Worm (Caenorhabditis elegans): ENCODE measurements around the gene K08E7.4.

K08E7.4 gene

ce11 chrIV:12567176-12567892, 3.6 kb downstream of the K08E7.4 start, which contains the start of the genes hsb-1 and let-99:
TSS of gene hsb-1 (minus strand) at chrIV:12567226.
TSS of gene let-99 (plus strand) at chrIV:12567842.
- no peak for TF ChIP-seq ref-1 (GFP tag; conservative IDR thresholded peaks at IDR 0.05)
- TF ChIP-seq ztf-23 (GFP tag; IDR thresholded peaks at IDR 0.05), result no peak
- TF ChIP-seq med-1 (GFP tag; optimal IDR thresholded peaks at IDR 0.05; ENCODE audit: insufficient read depth), result no peak
- TF ChIP-seq tab-1 (GFP tag; IDR thresholded peaks at IDR 0.05), result no peak
- no peak for TF ChIP-seq klf-2 (GFP tag; conservative IDR thresholded peaks at IDR 0.05)
- TF ChIP-seq cog-1 (tag; optimal IDR thresholded peaks at IDR 0.05), result no peak
- TF ChIP-seq ztf-29 (GFP tag; IDR thresholded peaks at IDR 0.05), result no peak
- no peak for TF ChIP-seq T22C8.4 (GFP tag; IDR thresholded peaks at IDR 0.05)

- TF ChIP-seq klf-2 (GFP tag; conservative IDR thresholded peaks at IDR 0.05) (no peak), flt-1 (GFP tag; IDR thresholded peaks at IDR 0.05) (no peak), ztf-23 (GFP tag; IDR thresholded peaks at IDR 0.05) (no peak), T22C8.4 (GFP tag; IDR thresholded peaks at IDR 0.05) (no peak), ztf-29 (GFP tag; IDR thresholded peaks at IDR 0.05) (no peak), cog-1 (tag; optimal IDR thresholded peaks at IDR 0.05) (no peak), med-1 (GFP tag; optimal IDR thresholded peaks at IDR 0.05; ENCODE audit: insufficient read depth) (no peak), ref-1 (GFP tag; conservative IDR thresholded peaks at IDR 0.05) (no peak), tab-1 (GFP tag; IDR thresholded peaks at IDR 0.05) (no peak)
These were observed 4.9 kb downstream of the K08E7.4 start, which contains the start of gene eak-7 for ce11 chrIV:12565933-12566540. TSS of gene eak-7 (minus strand) at chrIV:12565983.

- no peak for TF ChIP-seq klf-2 (GFP tag; conservative IDR thresholded peaks at IDR 0.05)
- no peak for TF ChIP-seq ztf-23 (GFP tag; IDR thresholded peaks at IDR 0.05)
- no peak for TF ChIP-seq med-1 (GFP tag; optimal IDR thresholded peaks at IDR 0.05; ENCODE audit: insufficient read depth)
- no peak for TF ChIP-seq cog-1 (tag; optimal IDR thresholded peaks at IDR 0.05)
- TF ChIP-seq flt-1 (GFP tag; IDR thresholded peaks at IDR 0.05), result no peak
- TF ChIP-seq ztf-29 (GFP tag; IDR thresholded peaks at IDR 0.05), result no peak
- TF ChIP-seq tab-1 (GFP tag; IDR thresholded peaks at IDR 0.05), result no peak
These were observed 10.4 kb downstream of the K08E7.4 start, which contains the start of gene snb-7 for ce11 chrIV:12560568-12560967. TSS of gene snb-7 (plus strand) at chrIV:12560868.

ce11 chrIV:12558925-12559450, 12.0 kb downstream of the K08E7.4 start, which contains the start of the genes ZK795.2 and ZK795.3:
TSS of gene ZK795.2 (minus strand) at chrIV:12558975.
TSS of gene ZK795.3 (plus strand) at chrIV:12559365.
- no peak for TF ChIP-seq flt-1 (GFP tag; IDR thresholded peaks at IDR 0.05)
- no peak for TF ChIP-seq cog-1 (tag; optimal IDR thresholded peaks at IDR 0.05)
- TF ChIP-seq T22C8.4 (GFP tag; IDR thresholded peaks at IDR 0.05), result no peak
- no peak for TF ChIP-seq med-1 (GFP tag; optimal IDR thresholded peaks at IDR 0.05; ENCODE audit: insufficient read depth)
- no peak for TF ChIP-seq tab-1 (GFP tag; IDR thresholded peaks at IDR 0.05)
- TF ChIP-seq klf-2 (GFP tag; conservative IDR thresholded peaks at IDR 0.05), result no peak
- no peak for TF ChIP-seq ztf-23 (GFP tag; IDR thresholded peaks at IDR 0.05)

- no peak for TF ChIP-seq cog-1 (tag; optimal IDR thresholded peaks at IDR 0.05)
- TF ChIP-seq tab-1 (GFP tag; IDR thresholded peaks at IDR 0.05), result no peak
- no peak for TF ChIP-seq flt-1 (GFP tag; IDR thresholded peaks at IDR 0.05)
- no peak for TF ChIP-seq ztf-23 (GFP tag; IDR thresholded peaks at IDR 0.05)
- no peak for TF ChIP-seq ztf-29 (GFP tag; IDR thresholded peaks at IDR 0.05)
- TF ChIP-seq ref-1 (GFP tag; conservative IDR thresholded peaks at IDR 0.05), result no peak
- no peak for TF ChIP-seq T22C8.4 (GFP tag; IDR thresholded peaks at IDR 0.05)
- TF ChIP-seq klf-2 (GFP tag; conservative IDR thresholded peaks at IDR 0.05), result no peak
- no peak for TF ChIP-seq med-1 (GFP tag; optimal IDR thresholded peaks at IDR 0.05; ENCODE audit: insufficient read depth)
These were observed 19.0 kb downstream of the K08E7.4 start for ce11 chrIV:12551944-12552343.

- TF ChIP-seq T22C8.4 (GFP tag; IDR thresholded peaks at IDR 0.05), result no peak
- TF ChIP-seq klf-2 (GFP tag; conservative IDR thresholded peaks at IDR 0.05), result no peak
- TF ChIP-seq flt-1 (GFP tag; IDR thresholded peaks at IDR 0.05), result no peak
- no peak for TF ChIP-seq ztf-29 (GFP tag; IDR thresholded peaks at IDR 0.05)
- TF ChIP-seq ztf-23 (GFP tag; IDR thresholded peaks at IDR 0.05), result no peak
- no peak for TF ChIP-seq cog-1 (tag; optimal IDR thresholded peaks at IDR 0.05)
These were observed 21.9 kb downstream of the K08E7.4 start for ce11 chrIV:12549014-12549413.

ce11 chrIV:12547824-12548223, 23.1 kb downstream of the K08E7.4 start, which contains the start of gene ipmk-1:
TSS of gene ipmk-1 (plus strand) at chrIV:12548124.
- no peak for TF ChIP-seq T22C8.4 (GFP tag; IDR thresholded peaks at IDR 0.05)
- no peak for TF ChIP-seq ref-1 (GFP tag; conservative IDR thresholded peaks at IDR 0.05)
- TF ChIP-seq cog-1 (tag; optimal IDR thresholded peaks at IDR 0.05), result no peak
- no peak for TF ChIP-seq ztf-29 (GFP tag; IDR thresholded peaks at IDR 0.05)
- TF ChIP-seq ztf-23 (GFP tag; IDR thresholded peaks at IDR 0.05), result no peak
- TF ChIP-seq flt-1 (GFP tag; IDR thresholded peaks at IDR 0.05), result no peak
- TF ChIP-seq klf-2 (GFP tag; conservative IDR thresholded peaks at IDR 0.05), result no peak

- no peak for TF ChIP-seq ref-1 (GFP tag; conservative IDR thresholded peaks at IDR 0.05)
- no peak for TF ChIP-seq tab-1 (GFP tag; IDR thresholded peaks at IDR 0.05)
- no peak for TF ChIP-seq ztf-23 (GFP tag; IDR thresholded peaks at IDR 0.05)
- TF ChIP-seq flt-1 (GFP tag; IDR thresholded peaks at IDR 0.05), result no peak
- no peak for TF ChIP-seq T22C8.4 (GFP tag; IDR thresholded peaks at IDR 0.05)
- no peak for TF ChIP-seq med-1 (GFP tag; optimal IDR thresholded peaks at IDR 0.05; ENCODE audit: insufficient read depth)
- no peak for TF ChIP-seq cog-1 (tag; optimal IDR thresholded peaks at IDR 0.05)
- no peak for TF ChIP-seq ztf-29 (GFP tag; IDR thresholded peaks at IDR 0.05)
- no peak for TF ChIP-seq klf-2 (GFP tag; conservative IDR thresholded peaks at IDR 0.05)
These were observed 25.0 kb downstream of the K08E7.4 start for ce11 chrIV:12545902-12546301.

ce11 chrIV:12545393-12545792, 25.6 kb downstream of the K08E7.4 start:
- TF ChIP-seq T22C8.4 (GFP tag; IDR thresholded peaks at IDR 0.05) (no peak), ztf-29 (GFP tag; IDR thresholded peaks at IDR 0.05) (no peak), klf-2 (GFP tag; conservative IDR thresholded peaks at IDR 0.05) (no peak), tab-1 (GFP tag; IDR thresholded peaks at IDR 0.05) (no peak), ztf-23 (GFP tag; IDR thresholded peaks at IDR 0.05) (no peak), flt-1 (GFP tag; IDR thresholded peaks at IDR 0.05) (no peak), cog-1 (tag; optimal IDR thresholded peaks at IDR 0.05) (no peak), ref-1 (GFP tag; conservative IDR thresholded peaks at IDR 0.05) (no peak), med-1 (GFP tag; optimal IDR thresholded peaks at IDR 0.05; ENCODE audit: insufficient read depth) (no peak)
